Worm (Caenorhabditis elegans): ENCODE results near the gene npr-39.

npr-39 gene

ce11 chrV:10019083-10019624 is 47.7 kb upstream of the npr-39 start:
- peak; percentile 23; the same call in 1 of the 2 replicates for TF ChIP-seq attf-6 (GFP tag; IDR thresholded peaks at IDR 0.05)
- TF ChIP-seq let-526 (GFP tag; IDR thresholded peaks at IDR 0.05): 0 out of 2 replicates have a peak, but pooled peaks have one; percentile 28
- no peak for TF ChIP-seq cebp-1 (GFP tag; IDR thresholded peaks at IDR 0.05)
- peak; percentile 60 for TF ChIP-seq cebp-1 (tag; optimal IDR thresholded peaks at IDR 0.05)
- peak; percentile 22; the same call in 1 of the 2 replicates for TF ChIP-seq D2030.7 (GFP tag; IDR thresholded peaks at IDR 0.05)
- no peak for TF ChIP-seq K11D2.4 (GFP tag; IDR thresholded peaks at IDR 0.05)
- TF ChIP-seq rcor-1 (GFP tag; IDR thresholded peaks at IDR 0.05): no peak
- TF ChIP-seq Y95B8A.8 (GFP tag; IDR thresholded peaks at IDR 0.05): peak; percentile 68
- peak; percentile 86 for TF ChIP-seq Y79H2A.3 (GFP tag; conservative IDR thresholded peaks at IDR 0.05)
- TF ChIP-seq F22D6.2 (tag; optimal IDR thresholded peaks at IDR 0.05): no peak
- no peak for TF ChIP-seq sea-2 (GFP tag; IDR thresholded peaks at IDR 0.05)
- TF ChIP-seq him-1 (tag; optimal IDR thresholded peaks at IDR 0.05): no peak
- TF ChIP-seq bed-2 (GFP tag; IDR thresholded peaks at IDR 0.05): no peak
- peak; percentile 41; the same call in 1 of the 2 replicates for TF ChIP-seq B0336.3 (GFP tag; IDR thresholded peaks at IDR 0.05)
- no peak for TF ChIP-seq rpc-1 (optimal IDR thresholded peaks at IDR 0.05)
- TF ChIP-seq rpc-1 (tag; optimal IDR thresholded peaks at IDR 0.05): no peak
- TF ChIP-seq madf-6 (GFP tag; IDR thresholded peaks at IDR 0.05): peak; percentile 15; the same call in 1 of the 2 replicates
- TF ChIP-seq F57C9.4 (tag; optimal IDR thresholded peaks at IDR 0.05): no peak
- TF ChIP-seq dox-1 (GFP tag; IDR thresholded peaks at IDR 0.05): peak; percentile 56
- TF ChIP-seq lsl-1 (GFP tag; optimal IDR thresholded peaks at IDR 0.05): peak; percentile 10
- peak; percentile 7 for TF ChIP-seq F49E8.2 (tag; optimal IDR thresholded peaks at IDR 0.05; ENCODE audit: insufficient read depth)
- peak; percentile 43; the same call in 1 of the 2 replicates for TF ChIP-seq aptf-2 (GFP tag; conservative IDR thresholded peaks at IDR 0.05)
- peak; percentile 51; the same call in 1 of the 2 replicates for TF ChIP-seq Y53G8AR.9 (GFP tag; conservative IDR thresholded peaks at IDR 0.05)
- peak; percentile 9; the same call in 1 of the 2 replicates for TF ChIP-seq hsf-1 (GFP tag; IDR thresholded peaks at IDR 0.05)
- TF ChIP-seq hmg-1.2 (GFP tag; IDR thresholded peaks at IDR 0.05): no peak
- no peak for TF ChIP-seq snpc-1.3 (tag; optimal IDR thresholded peaks at IDR 0.05; ENCODE audit: insufficient read depth)
- TF ChIP-seq rec-8 (tag; optimal IDR thresholded peaks at IDR 0.05): no peak
- TF ChIP-seq lag-1 (GFP tag; IDR thresholded peaks at IDR 0.05): no peak
- TF ChIP-seq repo-1 (tag; optimal IDR thresholded peaks at IDR 0.05): no peak
- TF ChIP-seq die-1 (tag; optimal IDR thresholded peaks at IDR 0.05): no peak
- TF ChIP-seq attf-5 (GFP tag; optimal IDR thresholded peaks at IDR 0.05): peak; percentile 1
- TF ChIP-seq lin-26 (GFP tag; IDR thresholded peaks at IDR 0.05): peak; percentile 43; the same call in 1 of the 2 replicates
- TF ChIP-seq athp-1 (tag; optimal IDR thresholded peaks at IDR 0.05): peak; percentile 59
- 0 out of 2 replicates have a peak, but pooled peaks have one; percentile 36 for TF ChIP-seq aptf-3 (GFP tag; IDR thresholded peaks at IDR 0.05)
- TF ChIP-seq nfya-2 (GFP tag; IDR thresholded peaks at IDR 0.05): no peak
- no peak; the same call in 1 of the 2 replicates for TF ChIP-seq C17E4.6 (GFP tag; IDR thresholded peaks at IDR 0.05)
- 0 out of 2 replicates have a peak, but pooled peaks have one; percentile 4 for TF ChIP-seq madf-3 (GFP tag; IDR thresholded peaks at IDR 0.05)

ce11 chrV:10019934-10020333 is 46.9 kb upstream of the npr-39 start:
- no peak for TF ChIP-seq F52B5.7 (tag; optimal IDR thresholded peaks at IDR 0.05)
- no peak for TF ChIP-seq C06A6.2 (GFP tag; conservative IDR thresholded peaks at IDR 0.05)
- no peak for TF ChIP-seq repo-1 (tag; optimal IDR thresholded peaks at IDR 0.05)
- no peak for TF ChIP-seq T26A5.8 (tag; optimal IDR thresholded peaks at IDR 0.05)
- TF ChIP-seq nfya-1 (tag; optimal IDR thresholded peaks at IDR 0.05; ENCODE audit: borderline replicate concordance, insufficient read depth): no peak
- TF ChIP-seq aptf-2 (GFP tag; conservative IDR thresholded peaks at IDR 0.05): peak; percentile 40; the same call in 1 of the 2 replicates
- TF ChIP-seq pbrm-1 (GFP tag; IDR thresholded peaks at IDR 0.05): peak; percentile 44; the same call in 1 of the 2 replicates
- 0 out of 2 replicates have a peak, but pooled peaks have one; percentile 17 for TF ChIP-seq madf-8 (GFP tag; conservative IDR thresholded peaks at IDR 0.05)
- TF ChIP-seq Y56A3A.18 (GFP tag; IDR thresholded peaks at IDR 0.05): no peak
- TF ChIP-seq D2030.7 (GFP tag; IDR thresholded peaks at IDR 0.05): peak; percentile 32; the same call in 1 of the 2 replicates
- TF ChIP-seq lin-54 (GFP tag; optimal IDR thresholded peaks at IDR 0.05): no peak
- TF ChIP-seq hsf-1 (GFP tag; IDR thresholded peaks at IDR 0.05): peak; percentile 27; the same call in 1 of the 2 replicates
- TF ChIP-seq cebp-2 (GFP tag; IDR thresholded peaks at IDR 0.05): no peak
- no peak for TF ChIP-seq ccch-3 (GFP tag; optimal IDR thresholded peaks at IDR 0.05)
- TF ChIP-seq nhr-120 (GFP tag; IDR thresholded peaks at IDR 0.05): no peak
- no peak for TF ChIP-seq lir-1 (GFP tag; conservative IDR thresholded peaks at IDR 0.05)

All from whole organism, young adult.